Fruit fly (Drosophila melanogaster): Measurements from ENCODE around the gene eIF4EHP.
A peak's percentile ranks its signal among the peaks of the same experiment; 100 is the strongest.

The eIF4EHP gene

DNA sequence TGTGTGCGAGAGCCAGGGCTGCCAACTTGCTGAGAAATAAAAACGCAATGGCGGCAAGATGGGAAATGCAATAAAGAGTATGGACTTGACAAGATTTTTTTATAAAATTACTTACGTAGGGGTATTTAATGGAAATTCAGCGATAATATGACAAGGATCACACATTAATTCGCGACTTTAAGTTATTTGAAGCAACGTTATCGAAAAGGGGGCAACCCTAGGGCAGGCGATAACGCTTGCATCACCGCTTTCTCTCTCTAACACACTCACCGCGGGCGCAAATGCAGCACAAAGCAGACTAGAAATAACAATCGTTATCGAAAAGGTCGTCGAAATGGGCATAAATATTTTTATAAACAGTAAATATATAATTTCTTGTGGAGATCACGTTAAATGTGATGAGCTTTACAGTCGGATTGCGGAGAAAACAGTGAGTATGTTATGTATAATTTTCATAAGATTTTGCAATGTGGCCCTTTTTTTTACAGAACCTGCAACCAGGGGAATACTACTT lies 60.7 kb downstream of the eIF4EHP start, which contains the start of gene Rox8:
TSS of gene Rox8 (minus strand) at position 268 of the 514 bp plus-strand sequence.
- TF ChIP-seq Myc (optimal IDR thresholded peaks at IDR 0.05): no peak
- peak; percentile 6 for TF ChIP-seq psq (optimal IDR thresholded peaks at IDR 0.05)

DNA sequence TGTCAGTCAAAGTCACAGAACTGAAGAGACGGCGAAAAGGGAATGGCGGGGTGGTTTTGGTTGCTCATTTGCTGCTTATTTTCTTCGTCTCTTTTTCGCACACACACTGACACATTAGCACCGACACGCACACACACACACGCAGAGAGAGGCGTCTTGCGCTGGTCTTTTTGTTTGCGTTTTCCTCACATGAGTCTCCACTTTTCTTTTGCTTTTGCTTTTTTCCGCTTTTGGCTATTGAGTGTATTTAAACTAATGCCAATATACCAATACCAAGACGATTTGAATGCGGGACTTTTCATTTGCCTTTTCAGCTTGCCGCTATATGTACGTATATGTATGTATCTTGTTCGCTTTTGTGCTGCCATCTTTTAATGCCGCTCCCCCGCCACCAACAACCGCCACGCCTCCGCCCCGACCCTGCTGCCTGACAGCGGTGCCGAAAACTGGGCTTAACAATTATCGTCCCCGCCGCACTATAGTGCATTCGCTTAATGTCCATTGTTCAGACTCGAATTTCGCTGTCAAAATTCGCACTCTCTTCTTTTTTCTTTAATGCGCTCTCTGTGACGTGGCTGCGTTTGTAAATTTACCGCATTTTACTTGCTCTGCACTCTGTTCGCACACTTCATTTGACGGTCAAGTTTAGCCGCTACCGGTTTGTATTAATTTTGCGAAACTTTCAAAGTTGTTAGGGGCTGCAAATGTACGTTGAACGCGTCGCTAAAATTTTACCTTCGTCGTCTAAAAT lies 61.4 kb downstream of the eIF4EHP start, which contains the start of gene CG5986:
TSS of gene CG5986 (plus strand) at position 565 of the 751 bp plus-strand sequence.
- no peak for TF ChIP-seq Sin3A (optimal IDR thresholded peaks at IDR 0.05)
- no peak for TF ChIP-seq insv (optimal IDR thresholded peaks at IDR 0.05)
- TF ChIP-seq Myc (optimal IDR thresholded peaks at IDR 0.05): no peak
- TF ChIP-seq ttk (optimal IDR thresholded peaks at IDR 0.05): no peak
- peak; percentile 93 for TF ChIP-seq psq (optimal IDR thresholded peaks at IDR 0.05)

DNA sequence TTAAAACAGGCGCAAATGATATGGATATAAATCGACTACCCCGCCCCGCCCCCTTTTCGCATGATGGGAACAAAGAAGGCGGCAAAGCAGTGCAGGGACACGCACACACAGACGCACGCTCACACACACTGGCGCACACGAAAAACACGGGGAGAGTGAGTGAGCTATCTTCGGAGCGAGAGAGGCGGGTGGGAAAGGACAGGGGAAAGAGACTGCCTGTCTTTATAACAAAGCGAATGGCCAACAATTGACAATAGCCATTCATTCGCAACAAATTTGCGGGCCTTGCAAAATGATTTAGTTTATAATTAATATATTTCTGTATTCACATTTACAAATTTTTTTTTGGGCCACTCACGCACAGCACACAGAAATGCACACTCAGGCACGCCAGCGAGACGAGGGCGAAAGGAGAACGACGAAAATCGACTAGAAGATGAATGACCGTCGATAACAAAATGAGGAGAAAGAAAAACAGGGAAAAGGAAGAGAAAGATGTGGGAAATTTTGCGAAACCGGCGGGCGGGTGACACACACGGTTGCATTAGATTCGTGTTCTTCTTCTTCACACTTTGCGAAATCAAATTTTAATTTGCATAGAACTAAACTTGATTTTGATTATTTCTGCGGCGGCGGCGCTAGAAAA lies 62.1 kb downstream of the eIF4EHP start:
- TF ChIP-seq Sin3A (optimal IDR thresholded peaks at IDR 0.05): no peak
- no peak for TF ChIP-seq h (optimal IDR thresholded peaks at IDR 0.05)
- no peak for TF ChIP-seq psq (optimal IDR thresholded peaks at IDR 0.05)
- no peak for TF ChIP-seq ttk (optimal IDR thresholded peaks at IDR 0.05)
- no peak for TF ChIP-seq insv (optimal IDR thresholded peaks at IDR 0.05)
- TF ChIP-seq Myc (optimal IDR thresholded peaks at IDR 0.05): no peak

- TF ChIP-seq insv (optimal IDR thresholded peaks at IDR 0.05) (no peak), Sin3A (optimal IDR thresholded peaks at IDR 0.05) (no peak), h (optimal IDR thresholded peaks at IDR 0.05) (no peak), Myc (optimal IDR thresholded peaks at IDR 0.05) (no peak), psq (optimal IDR thresholded peaks at IDR 0.05) (no peak)
Observed at dm6 chr3R:24038736-24039556, 69.8 kb downstream of the eIF4EHP start, which contains the start of gene Miro. Miro (minus strand) TSS chr3R:24038847.

DNA sequence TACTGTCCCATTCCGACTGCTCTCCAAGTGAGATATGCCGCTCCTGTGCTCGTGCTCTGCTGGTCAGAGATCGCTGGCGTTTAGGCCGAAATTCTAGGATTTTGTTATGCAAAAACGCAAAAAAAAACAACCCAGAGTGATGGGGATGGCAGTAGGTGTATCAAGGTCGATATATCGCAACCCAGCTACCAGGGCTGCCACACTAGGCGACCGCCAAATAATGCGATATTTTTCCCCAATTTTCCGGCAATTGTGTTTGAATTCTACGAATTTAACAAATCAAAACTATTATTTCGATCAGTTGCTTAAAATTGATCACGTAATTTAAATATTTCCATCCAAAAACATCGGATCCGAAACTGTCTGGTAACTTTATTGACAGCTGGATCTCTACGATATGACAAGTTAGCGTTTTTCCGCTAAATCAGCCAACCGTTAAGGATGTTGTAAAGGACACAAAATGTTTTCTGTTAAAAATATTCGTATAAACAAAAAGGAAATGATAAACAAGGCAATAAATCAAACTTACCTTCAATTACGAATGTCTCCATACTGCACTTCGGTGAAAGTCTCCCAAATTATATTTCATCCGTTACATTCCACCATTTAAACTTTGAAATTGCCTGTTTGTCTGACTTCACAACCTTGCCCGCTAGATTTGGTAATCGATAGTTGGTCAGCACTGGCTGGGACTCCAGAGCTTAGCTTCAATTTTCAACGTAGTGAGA lies 71.1 kb downstream of the eIF4EHP start, which contains the start of gene spas:
TSS of gene spas (plus strand) at position 678 of the 728 bp plus-strand sequence.
- no peak for TF ChIP-seq h (optimal IDR thresholded peaks at IDR 0.05)
- no peak for TF ChIP-seq Myc (optimal IDR thresholded peaks at IDR 0.05)
- TF ChIP-seq Sin3A (optimal IDR thresholded peaks at IDR 0.05): no peak
- no peak for TF ChIP-seq ttk (optimal IDR thresholded peaks at IDR 0.05)
- TF ChIP-seq insv (optimal IDR thresholded peaks at IDR 0.05): no peak
- TF ChIP-seq psq (optimal IDR thresholded peaks at IDR 0.05): no peak

dm6 chr3R:24031825-24032523 lies 76.8 kb downstream of the eIF4EHP start, which contains the start of the genes KrT95D and Mettl3:
KrT95D (minus strand) TSS chr3R:24031827.
Mettl3 (plus strand) TSS chr3R:24032157.
- TF ChIP-seq psq (optimal IDR thresholded peaks at IDR 0.05) (no peak), Sin3A (optimal IDR thresholded peaks at IDR 0.05) (peak; percentile 68)

DNA sequence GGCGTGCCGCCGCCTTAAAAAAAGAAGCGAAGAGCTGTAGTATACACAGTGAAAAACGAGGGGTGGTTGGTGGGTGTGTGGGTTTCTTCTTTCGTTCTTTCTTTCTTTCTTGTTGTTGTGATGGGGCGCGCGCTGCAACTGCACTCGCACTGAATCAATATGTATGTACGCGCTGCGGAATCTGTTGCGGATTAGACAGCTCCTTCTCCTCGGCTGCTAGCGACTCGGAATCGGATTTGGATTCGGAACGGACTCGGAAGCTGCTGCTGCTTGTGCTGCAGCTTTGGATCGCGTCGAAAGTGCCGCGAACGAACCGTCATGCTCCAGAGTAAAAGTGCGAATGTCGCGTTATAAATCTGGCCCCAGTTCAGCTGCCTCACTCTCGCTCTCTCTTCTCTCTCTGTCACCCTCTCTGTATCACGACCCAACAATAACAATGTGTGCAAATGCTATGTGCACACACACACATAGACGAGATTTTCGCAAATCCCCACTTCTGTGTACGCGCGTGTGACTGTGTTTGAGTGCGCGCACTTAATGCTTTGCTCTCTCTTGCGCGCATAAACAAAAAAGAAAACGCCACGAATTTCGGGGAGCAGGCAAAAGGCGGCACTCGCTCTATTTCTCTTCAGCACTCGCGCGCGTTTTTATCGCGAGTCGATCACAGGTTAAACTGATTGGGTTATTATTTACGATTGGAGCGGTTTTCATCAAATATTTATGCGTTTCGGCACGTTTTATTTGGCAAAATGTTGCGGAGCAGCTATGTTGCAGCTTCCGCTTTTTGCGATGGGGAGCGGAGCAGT lies 77.5 kb downstream of the eIF4EHP start:
- TF ChIP-seq psq (optimal IDR thresholded peaks at IDR 0.05) (no peak), insv (optimal IDR thresholded peaks at IDR 0.05) (no peak), Myc (optimal IDR thresholded peaks at IDR 0.05) (no peak), h (optimal IDR thresholded peaks at IDR 0.05) (no peak), Sin3A (optimal IDR thresholded peaks at IDR 0.05) (no peak), ttk (optimal IDR thresholded peaks at IDR 0.05) (no peak)

dm6 chr3R:24027222-24027621 lies 81.5 kb downstream of the eIF4EHP start:
- TF ChIP-seq ttk (optimal IDR thresholded peaks at IDR 0.05) (no peak), Sin3A (optimal IDR thresholded peaks at IDR 0.05) (no peak), Myc (optimal IDR thresholded peaks at IDR 0.05) (no peak), h (optimal IDR thresholded peaks at IDR 0.05) (no peak), psq (optimal IDR thresholded peaks at IDR 0.05) (no peak), insv (optimal IDR thresholded peaks at IDR 0.05) (no peak)

DNA sequence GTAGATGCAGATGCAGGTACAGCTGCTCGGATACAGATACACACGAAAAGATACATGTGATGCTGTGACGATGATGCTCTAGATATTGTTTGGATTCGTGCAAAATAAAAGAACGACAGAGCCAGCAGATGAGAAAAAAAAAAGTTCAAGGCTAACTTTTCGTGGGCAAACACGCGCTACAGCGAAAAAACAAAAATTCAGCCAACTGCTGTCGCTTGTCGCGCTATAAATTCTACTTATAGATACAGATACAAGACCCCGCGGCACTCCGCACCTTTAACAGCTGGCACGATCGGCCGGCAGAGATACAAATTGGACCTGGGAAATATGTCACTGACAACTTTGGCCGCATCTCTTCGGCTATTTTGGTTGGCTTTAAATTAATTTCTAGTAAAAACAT lies 82.3 kb downstream of the eIF4EHP start:
- no peak for TF ChIP-seq psq (optimal IDR thresholded peaks at IDR 0.05)
- no peak for TF ChIP-seq h (optimal IDR thresholded peaks at IDR 0.05)
- no peak for TF ChIP-seq ttk (optimal IDR thresholded peaks at IDR 0.05)
- no peak for TF ChIP-seq Myc (optimal IDR thresholded peaks at IDR 0.05)
- no peak for TF ChIP-seq insv (optimal IDR thresholded peaks at IDR 0.05)
- no peak for TF ChIP-seq Sin3A (optimal IDR thresholded peaks at IDR 0.05)

Measured in Kc167 (cell line).